Worm (Caenorhabditis elegans): ENCODE data around the gene nhr-52.
"Not testable (repeated sequence)": the region's sequence is repeated elsewhere in the genome, so short reads cannot be mapped to it uniquely, and the experiment has no call there.

The nhr-52 gene

ce11 chrV:15666718-15667117 is 10.6 kb upstream of the nhr-52 start:
- TF ChIP-seq ztf-16 (tag; optimal IDR thresholded peaks at IDR 0.05), result no peak
- peak; percentile 75 for TF ChIP-seq elt-2 (tag; optimal IDR thresholded peaks at IDR 0.05)
- peak; percentile 5 for TF ChIP-seq pqm-1 (tag; optimal IDR thresholded peaks at IDR 0.05)
- no peak for TF ChIP-seq ceh-2 (tag; optimal IDR thresholded peaks at IDR 0.05)

- TF ChIP-seq ceh-30 (tag; optimal IDR thresholded peaks at IDR 0.05); fkh-10 (GFP tag; optimal IDR thresholded peaks at IDR 0.05); ama-1 (optimal IDR thresholded peaks at IDR 0.05): not testable (repeated sequence)
Observed at ce11 chrV:15668200-15668599, 9.1 kb upstream of the nhr-52 start, which contains the start of gene F53E4.1. F53E4.1 (minus strand) TSS chrV:15668300.

- TF ChIP-seq unc-55 (GFP tag; optimal IDR thresholded peaks at IDR 0.05) (no peak), hlh-30 (tag; optimal IDR thresholded peaks at IDR 0.05; ENCODE audit: insufficient read depth) (no peak), Y22D7AL.16 (tag; optimal IDR thresholded peaks at IDR 0.05) (no peak), hlh-15 (tag; optimal IDR thresholded peaks at IDR 0.05) (no peak), ceh-14 (tag; optimal IDR thresholded peaks at IDR 0.05) (no peak), C38D4.7 (GFP tag; optimal IDR thresholded peaks at IDR 0.05) (no peak), mec-3 (tag; optimal IDR thresholded peaks at IDR 0.05; ENCODE audit: borderline replicate concordance) (no peak), ceh-30 (tag; optimal IDR thresholded peaks at IDR 0.05) (no peak), sox-2 (GFP tag; IDR thresholded peaks at IDR 0.05) (no peak), fkh-6 (tag; optimal IDR thresholded peaks at IDR 0.05) (no peak), ahr-1 (tag; optimal IDR thresholded peaks at IDR 0.05) (no peak), lim-6 (tag; optimal IDR thresholded peaks at IDR 0.05) (no peak), K09A11.1 (tag; optimal IDR thresholded peaks at IDR 0.05; ENCODE audit: insufficient read depth) (no peak), hlh-8 (tag; optimal IDR thresholded peaks at IDR 0.05) (no peak), ceh-24 (tag; optimal IDR thresholded peaks at IDR 0.05) (no peak), pax-1 (tag; optimal IDR thresholded peaks at IDR 0.05) (no peak), ceh-2 (tag; optimal IDR thresholded peaks at IDR 0.05) (no peak)
Observed at ce11 chrV:15668870-15669269, 8.5 kb upstream of the nhr-52 start, which contains the start of gene K06B4.4. K06B4.4 (plus strand) TSS chrV:15669170.

- TF ChIP-seq ttx-3, syd-9, lin-11 (tag; optimal IDR thresholded peaks at IDR 0.05): not testable (repeated sequence)
Observed at ce11 chrV:15670139-15670538, 7.2 kb upstream of the nhr-52 start, which contains the start of gene K06B4.15. K06B4.15 (plus strand) TSS chrV:15670439.

ce11 chrV:15673707-15674106 is 3.6 kb upstream of the nhr-52 start, which contains the start of gene nhr-51:
nhr-51 (plus strand) TSS chrV:15674007.
- TF ChIP-seq nhr-232 (tag; optimal IDR thresholded peaks at IDR 0.05), result no peak
- TF ChIP-seq ets-4 (tag; optimal IDR thresholded peaks at IDR 0.05), result no peak
- TF ChIP-seq elt-2 (tag; optimal IDR thresholded peaks at IDR 0.05), result no peak
- TF ChIP-seq ceh-45 (GFP tag; IDR thresholded peaks at IDR 0.05), result no peak
- TF ChIP-seq sox-2 (GFP tag; IDR thresholded peaks at IDR 0.05), result no peak
- no peak for TF ChIP-seq nfya-1 (tag; optimal IDR thresholded peaks at IDR 0.05)
- TF ChIP-seq madf-2 (tag; optimal IDR thresholded peaks at IDR 0.05), result no peak
- TF ChIP-seq unc-86 (tag; optimal IDR thresholded peaks at IDR 0.05), result no peak
- no peak for TF ChIP-seq elt-4 (tag; optimal IDR thresholded peaks at IDR 0.05)
- no peak for TF ChIP-seq lim-6 (tag; optimal IDR thresholded peaks at IDR 0.05)
- no peak for TF ChIP-seq dve-1 (tag; optimal IDR thresholded peaks at IDR 0.05)
- TF ChIP-seq ceh-14 (tag; optimal IDR thresholded peaks at IDR 0.05), result no peak
- no peak for TF ChIP-seq npax-4 (tag; optimal IDR thresholded peaks at IDR 0.05)
- no peak for TF ChIP-seq ceh-6 (GFP tag; optimal IDR thresholded peaks at IDR 0.05)

All from whole organism, late embryonic.